Fruit fly (Drosophila melanogaster): ENCODE results near the gene CG5381.

DNA sequence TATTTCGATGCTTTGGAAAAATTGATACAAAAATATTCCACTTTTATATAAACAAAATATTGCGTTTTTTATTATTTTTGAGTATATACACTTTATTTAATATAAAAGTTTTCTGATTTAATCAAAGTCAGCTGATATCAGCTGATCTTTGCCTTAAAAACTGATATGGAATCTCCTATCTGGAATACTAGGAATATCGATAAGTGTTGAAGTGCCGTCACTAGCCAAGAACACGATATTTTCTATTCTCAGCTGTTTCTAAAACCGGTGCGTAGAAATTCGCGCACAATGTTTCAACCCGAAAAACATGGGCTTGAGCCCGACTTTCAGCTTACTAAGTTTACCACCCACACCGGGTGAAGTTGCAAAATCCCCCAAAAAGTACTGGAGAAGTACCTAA, 19.6 kb upstream of the CG5381 start, which contains the start of gene Sps2:
- TF ChIP-seq sage (GFP tag; optimal IDR thresholded peaks at IDR 0.05), result no peak
- TF ChIP-seq rgr (GFP tag; optimal IDR thresholded peaks at IDR 0.05), result no peak
- no peak for TF ChIP-seq br (GFP tag; optimal IDR thresholded peaks at IDR 0.05)

Data from whole organism, wandering third instar larva.